Worm (Caenorhabditis elegans): Measurements from ENCODE around the gene ifc-1.

- TF ChIP-seq nhr-28 (tag; optimal IDR thresholded peaks at IDR 0.05): no peak
- TF ChIP-seq unc-86 (tag; optimal IDR thresholded peaks at IDR 0.05): no peak
- no peak for TF ChIP-seq elt-2 (tag; optimal IDR thresholded peaks at IDR 0.05)
- TF ChIP-seq fkh-10 (GFP tag; optimal IDR thresholded peaks at IDR 0.05): no peak
- no peak for TF ChIP-seq hlh-17 (GFP tag; optimal IDR thresholded peaks at IDR 0.05; ENCODE audit: borderline replicate concordance)
- no peak for TF ChIP-seq snpc-4 (tag; optimal IDR thresholded peaks at IDR 0.05)
- TF ChIP-seq ets-5 (GFP tag; IDR thresholded peaks at IDR 0.05): no peak
- no peak for TF ChIP-seq mep-1 (tag; optimal IDR thresholded peaks at IDR 0.05)
- TF ChIP-seq grh-1 (GFP tag; IDR thresholded peaks at IDR 0.05): no peak
- no peak for TF ChIP-seq nhr-76 (tag; optimal IDR thresholded peaks at IDR 0.05)
- no peak for TF ChIP-seq nhr-90 (tag; optimal IDR thresholded peaks at IDR 0.05; ENCODE audit: poor library complexity)
- TF ChIP-seq nhr-12 (tag; optimal IDR thresholded peaks at IDR 0.05): no peak
- TF ChIP-seq ceh-90 (tag; optimal IDR thresholded peaks at IDR 0.05): no peak
- no peak for TF ChIP-seq unc-62 (GFP tag; optimal IDR thresholded peaks at IDR 0.05)
These were observed 7.5 kb downstream of the ifc-1 start, which contains the start of gene srw-4 for ce11 chrV:2888681-2889080.
